Fruit fly (Drosophila melanogaster) whole organism, larva: ENCODE measurements around the gene crb.

ENCODE experiments used
- noc ChIP-seq: fragments of 200-800 bp; sonication (Bioruptor generic); optimal IDR thresholded peaks from 3 replicates; lab custom pipeline; 2019; ENCODE audit warnings: missing biosample characterization, mild to moderate bottlenecking, missing genetic modification characterization, moderate library complexity

Gene crb

DNA sequence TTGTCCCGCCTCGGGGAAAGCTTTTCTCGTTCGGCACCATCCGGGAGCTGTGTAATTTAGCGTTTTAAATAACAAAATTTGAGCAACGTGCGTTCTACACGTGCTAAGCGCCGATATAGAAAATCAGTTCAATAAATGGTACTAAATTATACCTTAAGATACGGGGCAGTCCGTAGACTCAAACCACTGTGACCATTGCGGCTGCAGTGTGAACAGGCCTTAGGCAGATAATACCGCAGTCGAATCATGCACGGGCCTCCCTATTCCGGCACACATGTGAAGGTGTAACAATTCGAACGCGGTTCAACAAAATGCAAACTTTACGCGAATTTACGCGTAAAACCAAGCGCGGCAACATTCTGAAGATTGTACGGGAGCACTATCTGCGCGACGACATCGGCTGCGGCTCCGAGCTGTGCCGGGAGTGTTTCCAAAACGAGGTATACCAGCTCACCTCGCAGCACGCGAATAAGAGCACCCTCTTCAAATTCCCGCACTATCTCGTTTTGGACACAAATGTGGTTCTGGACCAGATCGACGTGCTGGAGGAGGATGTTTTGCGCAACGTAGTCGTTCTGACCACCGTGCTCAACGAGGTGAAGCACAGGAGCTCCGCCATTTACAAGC is 38.4 kb downstream of the crb start, which contains the start of the genes Rrp5 and Dis3:
TSS of gene Rrp5 (minus strand) at position 135 of the 627 bp plus-strand sequence.
TSS of gene Dis3 (plus strand) at position 252 of the 627 bp plus-strand sequence.
- TF ChIP-seq noc (tag; lab: Kevin White, UChicago): no peak

DNA sequence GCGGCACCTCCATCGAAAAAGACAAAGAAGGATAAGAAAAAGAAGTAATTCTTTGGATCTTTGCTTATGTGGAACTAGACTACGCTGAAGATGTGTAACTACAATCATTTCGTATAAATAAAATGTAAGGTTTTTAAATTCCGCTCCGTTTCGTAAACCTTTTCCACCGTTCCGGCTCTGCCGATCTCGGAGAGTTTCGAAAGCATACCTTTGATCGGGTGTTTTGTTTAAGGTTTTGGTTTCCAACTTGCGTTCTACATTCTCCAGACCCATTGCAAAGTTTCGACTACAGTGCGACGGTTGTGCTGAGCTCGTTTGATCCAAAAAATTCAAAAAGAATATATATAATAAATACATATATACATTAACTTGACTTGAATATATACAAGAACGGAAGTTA is 41.7 kb downstream of the crb start, which contains the start of gene CG6432:
TSS of gene CG6432 (plus strand) at position 301 of the 400 bp plus-strand sequence.
- TF ChIP-seq noc (tag; lab: Kevin White, UChicago): no peak

DNA sequence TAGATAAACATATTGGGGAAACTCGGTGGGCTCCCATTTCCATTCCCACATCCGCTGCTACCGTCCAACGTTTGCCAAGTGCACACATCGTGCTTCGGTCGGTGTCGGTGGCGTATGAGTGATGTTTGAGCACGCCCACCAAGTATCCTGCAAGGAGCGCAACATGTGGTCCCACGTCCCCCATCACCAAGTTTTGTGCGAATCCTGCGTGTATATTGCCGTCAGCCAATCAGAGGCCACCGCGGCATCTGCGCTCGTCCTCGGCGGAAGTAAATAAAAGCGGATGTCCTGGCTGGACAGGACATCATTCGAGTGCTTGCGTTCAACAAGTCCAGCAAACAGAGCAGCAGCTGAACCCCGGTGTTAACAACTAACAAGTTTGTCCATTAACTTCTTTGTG is 46.4 kb downstream of the crb start, which contains the start of gene Ms:
TSS of gene Ms (plus strand) at position 301 of the 400 bp plus-strand sequence.
- no peak for TF ChIP-seq noc (tag; lab: Kevin White, UChicago)

DNA sequence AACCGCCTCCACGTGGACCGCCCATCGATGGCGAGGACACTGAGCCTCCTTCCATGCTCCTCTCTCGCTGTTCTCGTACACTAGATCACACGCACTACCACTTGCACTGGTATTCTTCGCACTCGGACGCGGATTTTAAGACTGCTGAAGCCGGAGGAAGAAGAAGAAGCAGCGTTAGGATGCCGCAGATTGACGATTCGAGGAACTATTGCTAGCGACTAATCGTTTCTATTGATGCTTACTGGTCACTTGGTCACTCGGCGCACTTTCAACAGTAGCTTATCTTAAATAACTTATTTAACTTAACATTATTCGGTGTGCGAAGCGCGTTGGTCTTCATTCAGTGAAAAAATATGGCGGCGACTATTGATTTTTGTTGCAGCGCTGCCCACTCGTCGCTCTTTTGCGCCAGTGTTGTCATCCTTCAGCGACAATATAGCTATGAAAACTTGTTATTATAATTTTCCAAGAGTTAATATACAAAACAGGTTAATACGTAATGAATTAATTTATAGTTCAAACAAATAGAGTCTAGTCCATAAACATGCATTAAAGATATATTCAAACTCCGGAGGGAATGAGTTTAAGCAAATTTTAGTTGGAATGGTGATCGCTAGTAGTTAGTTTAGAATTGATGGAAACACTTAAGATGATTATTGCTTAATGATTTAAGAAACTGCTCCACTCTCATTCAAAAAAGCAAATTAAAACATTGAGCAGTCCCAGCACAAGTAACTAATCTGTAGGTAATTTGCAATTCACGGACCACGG is 53.7 kb downstream of the crb start, which contains the start of the genes CG5746 and CG6454:
TSS of gene CG5746 (minus strand) at position 372 of the 771 bp plus-strand sequence.
TSS of gene CG6454 (plus strand) at position 763 of the 771 bp plus-strand sequence.
- TF ChIP-seq noc (tag; lab: Kevin White, UChicago): no peak

DNA sequence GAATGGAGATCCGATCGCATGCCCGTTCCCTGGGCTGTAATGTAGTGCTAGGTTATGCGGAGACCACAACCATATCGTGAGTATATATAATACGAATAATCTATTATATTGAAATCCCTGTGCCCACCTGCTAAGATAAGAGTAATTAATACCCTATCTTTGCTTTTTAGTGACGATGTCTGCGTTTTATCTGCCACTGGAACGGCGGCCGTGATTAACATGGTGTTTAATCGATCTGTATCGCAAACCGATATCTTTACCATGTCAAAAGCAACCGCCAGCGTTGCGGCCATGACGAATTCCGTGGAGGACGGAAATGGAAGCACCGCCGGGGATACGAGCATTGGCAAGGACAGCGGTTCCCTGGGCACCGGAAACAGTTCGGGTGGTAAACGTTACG is 58.6 kb downstream of the crb start:
- TF ChIP-seq noc (tag; lab: Kevin White, UChicago): no peak

DNA sequence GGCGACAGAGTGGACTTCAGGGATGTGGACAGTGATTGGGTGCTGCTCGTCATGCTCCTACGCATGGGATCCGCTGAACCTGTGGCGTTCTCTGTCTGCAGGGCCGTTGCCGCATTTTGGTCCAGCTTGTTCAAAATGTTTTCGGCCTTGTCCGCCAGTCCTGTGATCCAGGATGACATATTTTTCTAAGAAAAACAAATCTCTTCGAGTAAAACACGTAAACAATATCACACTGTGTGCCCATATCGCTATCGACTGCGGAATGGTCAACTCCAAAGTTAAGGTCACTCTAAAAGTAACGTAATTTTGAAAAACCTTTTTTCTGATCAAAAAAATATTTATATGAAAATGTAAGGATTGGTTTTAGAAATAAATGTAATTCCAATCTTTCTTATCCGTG is 62.8 kb downstream of the crb start, which contains the start of gene Golgin84:
TSS of gene Golgin84 (minus strand) at position 241 of the 400 bp plus-strand sequence.
- no peak for TF ChIP-seq noc (tag; lab: Kevin White, UChicago)

DNA sequence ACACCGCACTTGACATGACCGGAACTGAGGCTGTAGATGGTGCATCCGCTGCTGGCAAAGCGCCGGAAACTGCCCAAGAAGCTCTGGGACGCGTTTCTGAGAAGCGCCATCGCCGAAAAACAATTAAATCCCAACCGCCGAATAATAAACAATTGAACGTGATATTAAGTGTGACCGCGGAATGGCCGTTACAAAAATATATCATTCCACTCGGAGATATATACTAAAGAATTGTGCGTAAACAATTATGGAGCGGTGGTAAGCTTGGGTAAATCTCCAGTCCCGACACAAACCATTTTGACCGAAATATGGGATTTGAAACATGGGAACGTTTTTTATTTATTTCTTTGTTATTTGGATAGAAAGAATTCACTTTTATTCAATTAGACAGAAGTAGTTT is 65.1 kb downstream of the crb start, which contains the start of gene CG18528:
TSS of gene CG18528 (minus strand) at position 188 of the 400 bp plus-strand sequence.
- no peak for TF ChIP-seq noc (tag; lab: Kevin White, UChicago)

DNA sequence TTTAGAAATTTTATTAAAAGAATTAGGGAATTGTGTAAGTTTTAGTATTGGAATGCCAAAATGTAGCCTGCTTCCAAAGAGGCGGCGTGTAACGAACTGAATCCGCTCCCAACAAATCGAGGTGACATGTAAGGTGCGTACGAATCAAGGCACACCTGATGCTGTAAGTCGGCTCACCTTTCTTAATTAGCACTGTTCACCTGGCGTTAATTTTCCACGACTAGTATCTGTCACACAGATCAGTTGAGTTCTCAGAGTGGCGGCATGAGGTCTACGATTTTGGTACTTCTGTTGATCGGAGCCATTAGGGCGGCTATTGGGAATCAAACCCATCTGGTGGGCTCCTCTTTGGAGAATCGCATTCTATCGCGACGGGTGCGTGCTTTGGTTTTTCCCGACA is 66.7 kb downstream of the crb start, which contains the start of the genes CG5762 and CG33339:
TSS of gene CG5762 (minus strand) at position 101 of the 400 bp plus-strand sequence.
TSS of gene CG33339 (plus strand) at position 265 of the 400 bp plus-strand sequence.
- TF ChIP-seq noc (tag; lab: Kevin White, UChicago): no peak

DNA sequence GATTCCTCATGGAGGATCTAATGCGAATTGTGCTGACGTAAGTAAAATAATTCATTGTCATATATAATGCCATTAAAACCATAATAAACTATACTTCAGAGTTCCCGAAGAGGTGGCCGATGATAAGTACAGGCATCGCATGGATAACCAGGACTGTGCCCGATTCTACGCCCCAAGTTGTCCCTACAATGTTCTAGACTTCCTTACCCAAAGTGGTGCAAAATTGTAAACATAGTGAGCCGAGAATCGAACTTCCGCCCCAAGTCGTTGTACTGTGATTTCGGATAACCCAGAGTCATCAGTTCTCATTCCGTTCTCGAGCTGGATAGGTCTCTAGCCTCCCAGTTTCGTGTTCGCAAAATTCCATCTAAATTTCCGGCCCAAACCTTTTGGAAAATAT is 68.0 kb downstream of the crb start, which contains the start of gene CG33340:
TSS of gene CG33340 (plus strand) at position 301 of the 400 bp plus-strand sequence.
- TF ChIP-seq noc (tag; lab: Kevin White, UChicago): no peak
